Worm (Caenorhabditis elegans): ENCODE measurements around the gene rps-29.

rps-29 gene

DNA sequence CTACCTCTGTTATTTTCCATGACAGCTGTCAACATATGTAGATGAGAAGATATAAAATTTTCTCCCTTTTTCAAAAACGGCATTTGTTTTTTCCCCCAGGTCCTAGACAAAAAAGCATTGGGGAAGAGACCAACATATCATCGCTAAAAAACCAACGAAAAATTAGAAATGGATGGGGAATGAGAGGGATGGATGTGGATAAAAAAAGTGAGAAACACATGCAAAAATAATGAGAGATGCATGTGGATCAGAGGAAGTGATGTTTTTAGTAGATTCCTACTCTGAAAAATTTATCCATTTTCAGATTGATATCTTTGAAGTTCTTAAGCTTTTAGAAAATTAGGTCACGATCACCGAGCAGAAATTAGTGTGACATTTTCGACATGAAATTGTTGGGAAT lies 31.6 kb upstream of the rps-29 start:
- TF ChIP-seq tbx-9 (tag; optimal IDR thresholded peaks at IDR 0.05; ENCODE audit: borderline replicate concordance) (no peak), F33H1.4 (GFP tag; IDR thresholded peaks at IDR 0.05) (no peak), nfya-2 (GFP tag; IDR thresholded peaks at IDR 0.05) (no peak)

- TF ChIP-seq pbrm-1 (GFP tag; IDR thresholded peaks at IDR 0.05) (no peak), nhr-90 (tag; optimal IDR thresholded peaks at IDR 0.05) (no peak), zfh-2 (GFP tag; conservative IDR thresholded peaks at IDR 0.05) (0 out of 2 replicates have a peak, but pooled peaks have one; percentile 21), tbx-9 (tag; optimal IDR thresholded peaks at IDR 0.05; ENCODE audit: borderline replicate concordance) (no peak), K12H6.12 (tag; optimal IDR thresholded peaks at IDR 0.05) (peak; percentile 43), C17E4.6 (GFP tag; IDR thresholded peaks at IDR 0.05) (no peak), cebp-1 (GFP tag; IDR thresholded peaks at IDR 0.05) (no peak), cebp-1 (tag; optimal IDR thresholded peaks at IDR 0.05) (peak; percentile 32)
Observed at ce11 chrIII:764404-764803, 29.7 kb upstream of the rps-29 start.

ce11 chrIII:764884-765283 lies 29.2 kb upstream of the rps-29 start, which contains the start of gene ptl-1:
ptl-1 (plus strand) TSS chrIII:765184.
- TF ChIP-seq ztf-18 (tag; optimal IDR thresholded peaks at IDR 0.05), result no peak
- no peak for TF ChIP-seq ZK185.1 (tag; optimal IDR thresholded peaks at IDR 0.05; ENCODE audit: poor library complexity, severe bottlenecking)
- TF ChIP-seq ceh-27 (GFP tag; optimal IDR thresholded peaks at IDR 0.05), result no peak
- TF ChIP-seq Y53G8AR.9 (GFP tag; conservative IDR thresholded peaks at IDR 0.05), result no peak
- no peak for TF ChIP-seq nfya-2 (GFP tag; IDR thresholded peaks at IDR 0.05)
- no peak for TF ChIP-seq nhr-179 (tag; optimal IDR thresholded peaks at IDR 0.05)
- no peak for TF ChIP-seq ama-1 (optimal IDR thresholded peaks at IDR 0.05)
- no peak for TF ChIP-seq ama-1 (GFP tag; optimal IDR thresholded peaks at IDR 0.05)

ce11 chrIII:768528-768927 lies 25.6 kb upstream of the rps-29 start:
- TF ChIP-seq nhr-120 (GFP tag; IDR thresholded peaks at IDR 0.05) (no peak), zfh-2 (GFP tag; conservative IDR thresholded peaks at IDR 0.05) (peak; percentile 69), egrh-3 (GFP tag; IDR thresholded peaks at IDR 0.05) (peak; percentile 54; the same call in 1 of the 2 replicates)

- no peak for TF ChIP-seq atf-7 (tag; optimal IDR thresholded peaks at IDR 0.05)
- no peak for TF ChIP-seq hlh-26 (GFP tag; conservative IDR thresholded peaks at IDR 0.05)
- no peak for TF ChIP-seq rcor-1 (GFP tag; IDR thresholded peaks at IDR 0.05)
Observed at ce11 chrIII:770958-771357, 23.1 kb upstream of the rps-29 start, which contains the start of gene tpst-2. tpst-2 (plus strand) TSS chrIII:771258.

- TF ChIP-seq madf-3 (GFP tag; IDR thresholded peaks at IDR 0.05), result no peak
- no peak for TF ChIP-seq rpc-1 (optimal IDR thresholded peaks at IDR 0.05)
- no peak for TF ChIP-seq rpc-1 (tag; optimal IDR thresholded peaks at IDR 0.05)
- TF ChIP-seq B0019.2 (GFP tag; conservative IDR thresholded peaks at IDR 0.05), result no peak
- TF ChIP-seq Y56A3A.18 (GFP tag; IDR thresholded peaks at IDR 0.05), result no peak
- TF ChIP-seq K12H6.12 (tag; optimal IDR thresholded peaks at IDR 0.05), result no peak
- TF ChIP-seq pha-4 (tag; optimal IDR thresholded peaks at IDR 0.05), result no peak
- no peak for TF ChIP-seq ceh-91 (GFP tag; IDR thresholded peaks at IDR 0.05)
- no peak for TF ChIP-seq F23B12.7 (tag; optimal IDR thresholded peaks at IDR 0.05; ENCODE audit: insufficient read depth)
- TF ChIP-seq fkh-3 (tag; optimal IDR thresholded peaks at IDR 0.05), result no peak
- TF ChIP-seq ets-4 (GFP tag; optimal IDR thresholded peaks at IDR 0.05), result no peak
- TF ChIP-seq hlh-26 (GFP tag; conservative IDR thresholded peaks at IDR 0.05), result no peak
- TF ChIP-seq mcd-1 (GFP tag; IDR thresholded peaks at IDR 0.05), result no peak
- TF ChIP-seq efl-1 (GFP tag; optimal IDR thresholded peaks at IDR 0.05), result no peak
- TF ChIP-seq attf-6 (GFP tag; IDR thresholded peaks at IDR 0.05), result no peak
- TF ChIP-seq B0336.3 (GFP tag; IDR thresholded peaks at IDR 0.05), result no peak
- no peak for TF ChIP-seq F37B4.10 (GFP tag; IDR thresholded peaks at IDR 0.05)
- TF ChIP-seq ZK185.1 (tag; optimal IDR thresholded peaks at IDR 0.05; ENCODE audit: poor library complexity, severe bottlenecking), result no peak
- TF ChIP-seq mxl-1 (tag; optimal IDR thresholded peaks at IDR 0.05), result no peak
- TF ChIP-seq ztf-26 (tag; optimal IDR thresholded peaks at IDR 0.05), result no peak
Observed at ce11 chrIII:772675-773074, 21.4 kb upstream of the rps-29 start.

Measured in whole organism, young adult.